Worm (Caenorhabditis elegans) whole organism, L1 larva: ENCODE data around the gene T24A6.16.

ENCODE experiments used
- aha-1 ChIP-seq: fragments of 150-350 bp; optimal IDR thresholded peaks from 2 replicates; lab custom pipeline; 2014; ENCODE audit warnings: missing biosample characterization, missing genetic modification characterization
- ama-1 ChIP-seq: fragments of 150-350 bp; optimal IDR thresholded peaks from 2 replicates; lab custom pipeline; 2014
- ets-5 ChIP-seq: fragments of 200-800 bp; sonication (Bioruptor generic); IDR thresholded peaks from 2 replicates; pipeline ENCODE4 v1.3.6; 2022; ENCODE audit warnings: missing genetic modification characterization, missing compliant biosample characterization
- fkh-10 ChIP-seq: sonication (generic microtip); optimal IDR thresholded peaks from 2 replicates; lab custom pipeline; 2017; ENCODE audit warnings: missing biosample characterization, missing genetic modification reagents, missing genetic modification characterization
- hpl-2 ChIP-seq: fragments of 150-350 bp; optimal IDR thresholded peaks from 2 replicates; lab custom pipeline; 2014; ENCODE audit warnings: missing biosample characterization, missing genetic modification reagents, missing genetic modification characterization
- mdl-1 ChIP-seq, 2 experiments: fragments of 150-350 bp; optimal IDR thresholded peaks; 2 replicates each; lab custom pipeline; 2014 to 2017; ENCODE audit warnings: missing biosample characterization in 2 of 2, missing genetic modification characterization in 2 of 2, inconsistent platforms in 1 of 2
- mef-2 ChIP-seq: fragments of 150-350 bp; optimal IDR thresholded peaks from 2 replicates; lab custom pipeline; 2014; ENCODE audit warnings: missing biosample characterization, missing genetic modification characterization
- nhr-19 ChIP-seq: fragments of 200-800 bp; sonication (Bioruptor generic); conservative IDR thresholded peaks from 2 replicates; pipeline ENCODE4 v1.3.6; 2022; ENCODE audit warnings: missing genetic modification characterization, missing compliant biosample characterization
- nhr-77 ChIP-seq: fragments of 150-350 bp; optimal IDR thresholded peaks from 2 replicates; lab custom pipeline; 2014; ENCODE audit warnings: missing biosample characterization, missing genetic modification characterization
- nhr-84 ChIP-seq: sonication (generic microtip); optimal IDR thresholded peaks from 2 replicates; lab custom pipeline; 2017; ENCODE audit warnings: missing biosample characterization, missing genetic modification characterization
- snpc-4 ChIP-seq: fragments of 150-350 bp; optimal IDR thresholded peaks from 2 replicates; lab custom pipeline; 2014; ENCODE audit warnings: missing biosample characterization, missing genetic modification characterization

- no peak for TF ChIP-seq nhr-84 (tag; lab: Kevin White, UChicago)
- no peak for TF ChIP-seq fkh-10
- no peak for TF ChIP-seq nhr-77 (tag; lab: Kevin White, UChicago)
- TF ChIP-seq snpc-4 (tag; lab: Kevin White, UChicago) = no peak
- no peak for TF ChIP-seq hpl-2 (GFP tag; lab: Kevin White, UChicago)
- TF ChIP-seq aha-1 (tag; lab: Kevin White, UChicago) = no peak
- no peak for TF ChIP-seq mef-2
- no peak for TF ChIP-seq ama-1 (lab: Kevin White, UChicago)
- no peak for TF ChIP-seq nhr-19 (GFP tag; lab: Robert Waterston, UW)
- TF ChIP-seq mdl-1 (tag; optimal IDR thresholded peaks at IDR 0.05; lab: Kevin White, UChicago) = no peak
- no peak for TF ChIP-seq ets-5 (GFP tag; lab: Robert Waterston, UW)
Observed at ce11 chrV:3585011-3585410, 22.3 kb upstream of the T24A6.16 start.
